Worm (Caenorhabditis elegans) whole organism, late embryonic: ENCODE data around the gene Y45F10C.6.

ENCODE experiments used
- C08G9.2 ChIP-seq: sonication (generic microtip); optimal IDR thresholded peaks from 2 replicates; lab custom pipeline; 2016; ENCODE audit warnings: mild to moderate bottlenecking, missing genetic modification characterization, moderate library complexity, missing compliant biosample characterization
- C38D4.7 ChIP-seq: fragments of 200-800 bp; sonication (Bioruptor generic); optimal IDR thresholded peaks from 2 replicates; lab custom pipeline; 2018; ENCODE audit warnings: mild to moderate bottlenecking, missing genetic modification characterization, moderate library complexity, missing compliant biosample characterization
- K09A11.1 ChIP-seq: sonication (generic microtip); optimal IDR thresholded peaks from 2 replicates; lab custom pipeline; 2017; ENCODE audit warnings: antibody characterized with exemption, mild to moderate bottlenecking, missing genetic modification characterization, missing compliant biosample characterization; ENCODE audit not compliant: insufficient read depth
- Y22D7AL.16 ChIP-seq: sonication (generic microtip); optimal IDR thresholded peaks from 2 replicates; lab custom pipeline; 2016; ENCODE audit warnings: missing genetic modification characterization, missing compliant biosample characterization
- ahr-1 ChIP-seq: sonication (generic microtip); optimal IDR thresholded peaks from 2 replicates; lab custom pipeline; 2016; ENCODE audit warnings: missing genetic modification characterization, missing compliant biosample characterization
- ceh-14 ChIP-seq: sonication (generic microtip); optimal IDR thresholded peaks from 2 replicates; lab custom pipeline; 2016; ENCODE audit warnings: missing genotype, missing genetic modification characterization, missing compliant biosample characterization
- ceh-18 ChIP-seq: sonication (generic microtip); optimal IDR thresholded peaks from 2 replicates; lab custom pipeline; 2016; ENCODE audit warnings: missing genetic modification characterization, missing compliant biosample characterization
- ceh-24 ChIP-seq: sonication (generic microtip); optimal IDR thresholded peaks from 2 replicates; lab custom pipeline; 2016; ENCODE audit warnings: mild to moderate bottlenecking, missing genetic modification characterization, missing compliant biosample characterization
- ceh-31 ChIP-seq: sonication (generic microtip); optimal IDR thresholded peaks from 2 replicates; lab custom pipeline; 2016; ENCODE audit warnings: missing genetic modification characterization, missing compliant biosample characterization
- ceh-34 ChIP-seq: sonication (generic microtip); optimal IDR thresholded peaks from 2 replicates; lab custom pipeline; 2016; ENCODE audit warnings: mild to moderate bottlenecking, missing genetic modification characterization, missing compliant biosample characterization
- ceh-48 ChIP-seq: sonication (generic microtip); optimal IDR thresholded peaks from 2 replicates; lab custom pipeline; 2016; ENCODE audit warnings: missing genetic modification characterization, inconsistent platforms, missing compliant biosample characterization
- ceh-9 ChIP-seq: sonication (generic microtip); optimal IDR thresholded peaks from 2 replicates; lab custom pipeline; 2016; ENCODE audit warnings: mild to moderate bottlenecking, missing genetic modification characterization, inconsistent platforms, missing compliant biosample characterization
- che-1 ChIP-seq: sonication (generic microtip); optimal IDR thresholded peaks from 2 replicates; lab custom pipeline; 2016; ENCODE audit warnings: mild to moderate bottlenecking, missing genetic modification characterization, missing compliant biosample characterization
- dve-1 ChIP-seq: sonication (generic microtip); optimal IDR thresholded peaks from 2 replicates; lab custom pipeline; 2017; ENCODE audit warnings: antibody characterized with exemption, mild to moderate bottlenecking, missing genetic modification characterization, missing compliant biosample characterization
- elt-2 ChIP-seq: sonication (generic microtip); optimal IDR thresholded peaks from 2 replicates; lab custom pipeline; 2016; ENCODE audit warnings: missing genetic modification reagents, missing genetic modification characterization, missing compliant biosample characterization
- elt-4 ChIP-seq: sonication (generic microtip); optimal IDR thresholded peaks from 2 replicates; lab custom pipeline; 2016; ENCODE audit warnings: missing genetic modification characterization, missing compliant biosample characterization
- ets-4 ChIP-seq: sonication (generic microtip); optimal IDR thresholded peaks from 2 replicates; lab custom pipeline; 2016; ENCODE audit warnings: missing genetic modification characterization, missing compliant biosample characterization
- eyg-1 ChIP-seq: sonication (generic microtip); optimal IDR thresholded peaks from 2 replicates; lab custom pipeline; 2016; ENCODE audit warnings: missing genotype, missing genetic modification characterization, missing compliant biosample characterization
- fkh-10 ChIP-seq: fragments of 150-350 bp; optimal IDR thresholded peaks from 2 replicates; lab custom pipeline; 2014; ENCODE audit warnings: missing biosample characterization, missing genetic modification reagents, missing genetic modification characterization
- fkh-6 ChIP-seq: sonication (generic microtip); optimal IDR thresholded peaks from 2 replicates; lab custom pipeline; 2016; ENCODE audit warnings: missing genetic modification characterization, missing compliant biosample characterization
- hlh-30 ChIP-seq: sonication (generic microtip); optimal IDR thresholded peaks from 2 replicates; lab custom pipeline; 2017; ENCODE audit warnings: antibody characterized with exemption, missing genetic modification characterization, missing compliant biosample characterization; ENCODE audit not compliant: insufficient read depth
- hlh-8 ChIP-seq: sonication (generic microtip); optimal IDR thresholded peaks from 2 replicates; lab custom pipeline; 2016; ENCODE audit warnings: missing genotype, missing genetic modification characterization, missing compliant biosample characterization
- lin-11 ChIP-seq: fragments of 200-800 bp; sonication (Bioruptor generic); optimal IDR thresholded peaks from 2 replicates; lab custom pipeline; 2018; ENCODE audit warnings: mild to moderate bottlenecking, missing genetic modification characterization, missing compliant biosample characterization
- madf-2 ChIP-seq: sonication (generic microtip); optimal IDR thresholded peaks from 2 replicates; lab custom pipeline; 2017; ENCODE audit warnings: missing genetic modification characterization, missing compliant biosample characterization
- nfya-1 ChIP-seq: sonication (generic microtip); optimal IDR thresholded peaks from 2 replicates; lab custom pipeline; 2017; ENCODE audit warnings: missing genetic modification characterization, mild to moderate bottlenecking, missing compliant biosample characterization, antibody characterized with exemption, moderate library complexity
- nhr-11 ChIP-seq: fragments of 150-350 bp; optimal IDR thresholded peaks from 2 replicates; lab custom pipeline; 2014; ENCODE audit warnings: missing biosample characterization, missing genetic modification characterization
- nhr-232 ChIP-seq: sonication (generic microtip); optimal IDR thresholded peaks from 2 replicates; lab custom pipeline; 2016; ENCODE audit warnings: missing genetic modification characterization, missing compliant biosample characterization
- npax-4 ChIP-seq: sonication (generic microtip); optimal IDR thresholded peaks from 2 replicates; lab custom pipeline; 2016; ENCODE audit warnings: missing genetic modification characterization, missing compliant biosample characterization
- pag-3 ChIP-seq: sonication (generic microtip); optimal IDR thresholded peaks from 2 replicates; lab custom pipeline; 2016; ENCODE audit warnings: missing compliant biosample characterization, missing genetic modification characterization, borderline replicate concordance
- pat-9 ChIP-seq: fragments of 200-800 bp; sonication (Bioruptor generic); optimal IDR thresholded peaks from 2 replicates; lab custom pipeline; 2018; ENCODE audit warnings: mild to moderate bottlenecking, missing genetic modification characterization, moderate library complexity, missing compliant biosample characterization
- pax-1 ChIP-seq: fragments of 150-350 bp; optimal IDR thresholded peaks from 2 replicates; lab custom pipeline; 2014; ENCODE audit warnings: missing biosample characterization, missing genetic modification characterization
- pha-2 ChIP-seq: sonication (generic microtip); optimal IDR thresholded peaks from 2 replicates; lab custom pipeline; 2017; ENCODE audit warnings: mild to moderate bottlenecking, missing genetic modification characterization, missing compliant biosample characterization
- pha-4 ChIP-seq: fragments of 150-350 bp; optimal IDR thresholded peaks from 2 replicates; lab custom pipeline; 2018; ENCODE audit warnings: missing biosample characterization, missing genetic modification reagents, missing genetic modification characterization
- pqm-1 ChIP-seq: sonication (generic microtip); optimal IDR thresholded peaks from 2 replicates; lab custom pipeline; 2016; ENCODE audit warnings: missing genetic modification characterization, missing compliant biosample characterization
- pros-1 ChIP-seq: fragments of 150-350 bp; optimal IDR thresholded peaks from 2 replicates; lab custom pipeline; 2014; ENCODE audit warnings: missing biosample characterization, missing genetic modification reagents, missing genetic modification characterization
- ref-2 ChIP-seq: sonication (generic microtip); optimal IDR thresholded peaks from 2 replicates; lab custom pipeline; 2016; ENCODE audit warnings: missing genetic modification characterization, missing compliant biosample characterization
- rnt-1 ChIP-seq: sonication (generic microtip); optimal IDR thresholded peaks from 2 replicates; lab custom pipeline; 2016; ENCODE audit warnings: missing genetic modification characterization, missing compliant biosample characterization
- sox-4 ChIP-seq: sonication (generic microtip); optimal IDR thresholded peaks from 2 replicates; lab custom pipeline; 2017; ENCODE audit warnings: mild to moderate bottlenecking, missing genetic modification characterization, inconsistent platforms, missing compliant biosample characterization
- tbx-2 ChIP-seq: sonication (generic microtip); optimal IDR thresholded peaks from 2 replicates; lab custom pipeline; 2016; ENCODE audit warnings: missing genetic modification characterization, missing compliant biosample characterization
- ttx-3 ChIP-seq: sonication (generic microtip); optimal IDR thresholded peaks from 2 replicates; lab custom pipeline; 2016; ENCODE audit warnings: missing genetic modification reagents, missing genetic modification characterization, missing compliant biosample characterization
- unc-3 ChIP-seq, 2 experiments: fragments of 200-800 bp in 1 of 2; sonication (Bioruptor generic) in 1 of 2; sonication (generic microtip) in 1 of 2; conservative IDR thresholded peaks in 1 of 2; optimal IDR thresholded peaks in 1 of 2; 2 replicates each; pipeline versions ENCODE4 v1.3.6 to Lab custom; 2016 to 2022; ENCODE audit warnings: missing compliant biosample characterization in 2 of 2, missing genetic modification characterization in 2 of 2, missing genetic modification reagents in 1 of 2
- unc-42 ChIP-seq: sonication (generic microtip); optimal IDR thresholded peaks from 2 replicates; lab custom pipeline; 2016; ENCODE audit warnings: missing genotype, missing genetic modification characterization, missing compliant biosample characterization
- unc-55 ChIP-seq: sonication (generic microtip); optimal IDR thresholded peaks from 2 replicates; lab custom pipeline; 2017; ENCODE audit warnings: missing biosample characterization, missing genetic modification reagents, missing genetic modification characterization
- unc-86 ChIP-seq: sonication (generic microtip); optimal IDR thresholded peaks from 2 replicates; lab custom pipeline; 2016; ENCODE audit warnings: missing genetic modification characterization, missing compliant biosample characterization
- zip-5 ChIP-seq: sonication (generic microtip); optimal IDR thresholded peaks from 2 replicates; lab custom pipeline; 2016; ENCODE audit warnings: missing genetic modification characterization, missing compliant biosample characterization

Y45F10C.6 gene

ce11 chrIV:13696900-13697299 lies 44.8 kb downstream of the Y45F10C.6 start:
- TF ChIP-seq hlh-30 (tag; lab: Kevin White, UChicago) (no peak), ahr-1 (no peak), fkh-10 (GFP tag; lab: Kevin White, UChicago) (no peak), nfya-1 (tag; lab: Kevin White, UChicago) (no peak), pax-1 (tag; lab: Kevin White, UChicago) (no peak), pha-4 (tag; lab: Kevin White, UChicago) (no peak)

- TF ChIP-seq elt-2 (tag; lab: Kevin White, UChicago) (no peak), tbx-2 (no peak), pag-3 (tag; lab: Kevin White, UChicago) (no peak), pqm-1 (tag; lab: Kevin White, UChicago) (no peak), npax-4 (tag; lab: Kevin White, UChicago) (no peak), che-1 (tag; lab: Kevin White, UChicago) (no peak), Y22D7AL.16 (tag; lab: Kevin White, UChicago) (no peak), zip-5 (tag; lab: Kevin White, UChicago) (no peak), dve-1 (tag; lab: Kevin White, UChicago) (no peak), pha-4 (tag; lab: Kevin White, UChicago) (no peak), pat-9 (tag; lab: Kevin White, UChicago) (no peak), ceh-31 (tag; lab: Kevin White, UChicago) (no peak), unc-86 (tag; lab: Kevin White, UChicago) (no peak), sox-4 (no peak), fkh-6 (tag; lab: Kevin White, UChicago) (no peak), ceh-48 (tag; lab: Kevin White, UChicago) (no peak)
- TF ChIP-seq, all 69 proteins: peak for 0
Observed at ce11 chrIV:13698603-13699002, 46.5 kb downstream of the Y45F10C.6 start, which contains the start of gene T23G4.127. T23G4.127 (minus strand) TSS chrIV:13698703.

- TF ChIP-seq K09A11.1 (no peak), nhr-232 (tag; lab: Kevin White, UChicago) (no peak), pros-1 (tag; lab: Kevin White, UChicago) (no peak), elt-4 (no peak), hlh-30 (tag; lab: Kevin White, UChicago) (no peak), madf-2 (tag; lab: Kevin White, UChicago) (no peak), ref-2 (no peak), ceh-18 (peak; percentile 36), hlh-8 (tag; lab: Kevin White, UChicago) (peak; percentile 11), ceh-9 (no peak), unc-42 (tag; lab: Kevin White, UChicago) (no peak), ets-4 (tag; lab: Kevin White, UChicago) (no peak), ceh-34 (tag; lab: Kevin White, UChicago) (no peak), ahr-1 (no peak), unc-55 (GFP tag; lab: Kevin White, UChicago) (peak; percentile 93), ceh-14 (tag; lab: Kevin White, UChicago) (no peak), C08G9.2 (tag; lab: Kevin White, UChicago) (no peak), unc-86 (tag; lab: Kevin White, UChicago) (no peak), tbx-2 (no peak), ceh-24 (tag; lab: Kevin White, UChicago) (no peak), C38D4.7 (no peak), dve-1 (tag; lab: Kevin White, UChicago) (no peak), rnt-1 (tag; lab: Kevin White, UChicago) (peak; percentile 62), ttx-3 (tag; lab: Kevin White, UChicago) (no peak), unc-3 (GFP tag; conservative IDR thresholded peaks at IDR 0.05; lab: Robert Waterston, UW) (no peak), unc-3 (tag; optimal IDR thresholded peaks at IDR 0.05; lab: Kevin White, UChicago) (no peak), lin-11 (no peak), pqm-1 (tag; lab: Kevin White, UChicago) (no peak), pag-3 (tag; lab: Kevin White, UChicago) (no peak), nhr-11 (no peak), zip-5 (tag; lab: Kevin White, UChicago) (no peak), fkh-6 (tag; lab: Kevin White, UChicago) (no peak), eyg-1 (tag; lab: Kevin White, UChicago) (no peak), fkh-10 (GFP tag; lab: Kevin White, UChicago) (no peak), pha-2 (no peak), sox-4 (no peak)
Observed at ce11 chrIV:13699384-13699788, 47.3 kb downstream of the Y45F10C.6 start.
